Fruit fly (Drosophila melanogaster): ENCODE data around the gene goe.

DNA sequence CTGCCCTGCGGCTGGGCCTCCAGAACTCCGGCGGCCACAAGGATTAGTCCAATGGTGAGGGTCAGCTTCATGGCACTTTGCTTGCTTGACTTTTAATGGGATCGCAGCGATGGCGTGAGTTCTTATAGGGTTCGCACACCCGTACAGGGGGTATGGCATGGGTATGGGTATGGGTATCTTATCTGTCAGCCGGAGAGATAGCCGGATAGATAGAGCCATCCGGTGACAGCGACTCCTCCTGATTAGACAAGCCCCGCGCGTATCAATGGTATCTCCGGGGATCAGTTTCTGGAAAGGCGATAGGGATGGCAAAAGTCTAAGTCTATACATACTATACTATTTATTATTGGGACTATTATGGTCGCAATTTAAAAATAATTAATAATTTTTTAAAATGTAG, 44.9 kb downstream of the goe start, which contains the start of gene CG9672:
- TF ChIP-seq psq (optimal IDR thresholded peaks at IDR 0.05) (no peak), insv (optimal IDR thresholded peaks at IDR 0.05) (no peak), h (optimal IDR thresholded peaks at IDR 0.05) (no peak)
